Worm (Caenorhabditis elegans) whole organism, L1 larva: ENCODE measurements around the gene Y116A8C.24.

Experiments used
- C04F5.9 ChIP-seq: sonication (generic microtip); optimal IDR thresholded peaks from 2 replicates; lab custom pipeline; 2016; ENCODE audit warnings: missing genetic modification characterization, missing compliant biosample characterization
- C34B4.2 ChIP-seq: sonication (generic microtip); optimal IDR thresholded peaks from 2 replicates; lab custom pipeline; 2017; ENCODE audit warnings: mild to moderate bottlenecking, missing genetic modification characterization, missing compliant biosample characterization
- aly-2 ChIP-seq: fragments of 150-350 bp; optimal IDR thresholded peaks from 2 replicates; lab custom pipeline; 2014; ENCODE audit warnings: missing biosample characterization, missing genetic modification characterization
- ama-1 ChIP-seq: fragments of 150-350 bp; optimal IDR thresholded peaks from 2 replicates; lab custom pipeline; 2014
- blmp-1 ChIP-seq: fragments of 150-350 bp; optimal IDR thresholded peaks from 2 replicates; lab custom pipeline; 2014; ENCODE audit warnings: missing biosample characterization, missing genetic modification characterization
- ceh-63 ChIP-seq: fragments of 200-800 bp; sonication (Bioruptor generic); optimal IDR thresholded peaks from 2 replicates; lab custom pipeline; 2018; ENCODE audit warnings: mild to moderate bottlenecking, missing genetic modification characterization, missing compliant biosample characterization
- ceh-82 ChIP-seq, 3 experiments: fragments of 150-350 bp in 1 of 3; sonication (generic microtip) in 2 of 3; optimal IDR thresholded peaks; 2 replicates each; lab custom pipeline; 2014 to 2017; ENCODE audit warnings: missing biosample characterization in 3 of 3, missing genetic modification characterization in 3 of 3
- ceh-90 ChIP-seq: sonication (generic microtip); optimal IDR thresholded peaks from 2 replicates; lab custom pipeline; 2016; ENCODE audit warnings: missing genetic modification characterization, missing compliant biosample characterization
- dpl-1 ChIP-seq, 3 experiments: fragments of 150-350 bp in 2 of 3; sonication (generic microtip) in 1 of 3; optimal IDR thresholded peaks; 2 replicates each; lab custom pipeline; 2014 to 2017; ENCODE audit warnings: missing biosample characterization in 3 of 3, missing genetic modification characterization in 3 of 3, missing genetic modification reagents in 3 of 3
- efl-1 ChIP-seq, 4 experiments: fragments of 150-350 bp; optimal IDR thresholded peaks in 3 of 4; peaks in 1 of 4; 1 replicate in 1 of 4; 2 replicates in 3 of 4; lab custom pipeline; 2014; ENCODE audit warnings: missing biosample characterization in 2 of 4, missing genetic modification characterization in 2 of 4, missing genetic modification reagents in 2 of 4
- efl-3 ChIP-seq: fragments of 200-800 bp; sonication (Bioruptor generic); optimal IDR thresholded peaks from 2 replicates; lab custom pipeline; 2018; ENCODE audit warnings: mild to moderate bottlenecking, missing genetic modification characterization, missing compliant biosample characterization
- egl-27 ChIP-seq, 2 experiments: fragments of 150-350 bp in 1 of 2; sonication (generic microtip); optimal IDR thresholded peaks; 3 replicates each; lab custom pipeline; 2017 to 2018; ENCODE audit warnings: missing biosample characterization in 2 of 2, missing genetic modification characterization in 2 of 2, missing genetic modification reagents in 2 of 2
- fkh-10 ChIP-seq: sonication (generic microtip); optimal IDR thresholded peaks from 2 replicates; lab custom pipeline; 2017; ENCODE audit warnings: missing biosample characterization, missing genetic modification reagents, missing genetic modification characterization
- fkh-4 ChIP-seq: sonication (generic microtip); optimal IDR thresholded peaks from 2 replicates; lab custom pipeline; 2016; ENCODE audit warnings: missing compliant biosample characterization, missing genetic modification characterization, borderline replicate concordance
- fos-1 ChIP-seq: fragments of 150-350 bp; optimal IDR thresholded peaks from 2 replicates; lab custom pipeline; 2014; ENCODE audit warnings: missing biosample characterization, missing genetic modification characterization
- hlh-17 ChIP-seq: fragments of 200-800 bp; sonication (Bioruptor generic); optimal IDR thresholded peaks from 2 replicates; lab custom pipeline; 2018; ENCODE audit warnings: missing genetic modification characterization, mild to moderate bottlenecking, missing compliant biosample characterization, moderate library complexity, borderline replicate concordance
- hpl-2 ChIP-seq: fragments of 150-350 bp; optimal IDR thresholded peaks from 2 replicates; lab custom pipeline; 2014; ENCODE audit warnings: missing biosample characterization, missing genetic modification reagents, missing genetic modification characterization
- irx-1 ChIP-seq: sonication (generic microtip); optimal IDR thresholded peaks from 2 replicates; lab custom pipeline; 2016; ENCODE audit warnings: missing genetic modification characterization, missing compliant biosample characterization
- jun-1 ChIP-seq: fragments of 150-350 bp; optimal IDR thresholded peaks from 2 replicates; lab custom pipeline; 2014; ENCODE audit warnings: missing biosample characterization, missing genetic modification reagents, missing genetic modification characterization
- lin-14 ChIP-seq: fragments of 200-800 bp; sonication (Bioruptor generic); optimal IDR thresholded peaks from 2 replicates; lab custom pipeline; 2018; ENCODE audit warnings: mild to moderate bottlenecking, missing genetic modification characterization, moderate library complexity, missing compliant biosample characterization
- lin-39 ChIP-seq: fragments of 150-350 bp; optimal IDR thresholded peaks from 2 replicates; lab custom pipeline; 2014; ENCODE audit warnings: missing biosample characterization, missing genetic modification reagents, missing genetic modification characterization
- lir-3 ChIP-seq: sonication (generic microtip); optimal IDR thresholded peaks from 2 replicates; lab custom pipeline; 2016; ENCODE audit warnings: mild to moderate bottlenecking, missing genetic modification characterization, moderate library complexity, missing compliant biosample characterization; ENCODE audit not compliant: poor library complexity
- lsy-2 ChIP-seq, 2 experiments: fragments of 150-350 bp; optimal IDR thresholded peaks; 2 replicates each; lab custom pipeline; 2014; ENCODE audit warnings: missing biosample characterization in 2 of 2, missing genetic modification characterization in 2 of 2
- mab-9 ChIP-seq: fragments of 200-800 bp; sonication (Bioruptor generic); IDR thresholded peaks from 2 replicates; pipeline ENCODE4 v1.3.6; 2022; ENCODE audit warnings: missing genetic modification reagents, missing genetic modification characterization, missing compliant biosample characterization
- mdl-1 ChIP-seq, 2 experiments: fragments of 150-350 bp; optimal IDR thresholded peaks; 2 replicates each; lab custom pipeline; 2014 to 2017; ENCODE audit warnings: missing biosample characterization in 2 of 2, missing genetic modification characterization in 2 of 2, inconsistent platforms in 1 of 2
- mef-2 ChIP-seq: fragments of 150-350 bp; optimal IDR thresholded peaks from 2 replicates; lab custom pipeline; 2014; ENCODE audit warnings: missing biosample characterization, missing genetic modification characterization
- mep-1 ChIP-seq: fragments of 150-350 bp; optimal IDR thresholded peaks from 2 replicates; lab custom pipeline; 2014; ENCODE audit warnings: missing biosample characterization, missing genetic modification characterization
- nhr-12 ChIP-seq: sonication (generic microtip); optimal IDR thresholded peaks from 2 replicates; lab custom pipeline; 2017; ENCODE audit warnings: missing biosample characterization, missing genetic modification characterization
- nhr-77 ChIP-seq: fragments of 150-350 bp; optimal IDR thresholded peaks from 2 replicates; lab custom pipeline; 2014; ENCODE audit warnings: missing biosample characterization, missing genetic modification characterization
- nhr-84 ChIP-seq: sonication (generic microtip); optimal IDR thresholded peaks from 2 replicates; lab custom pipeline; 2017; ENCODE audit warnings: missing biosample characterization, missing genetic modification characterization
- nhr-85 ChIP-seq: sonication (generic microtip); peaks from one replicate; lab custom pipeline; 2016; ENCODE audit warnings: missing genetic modification characterization, inconsistent platforms, missing compliant biosample characterization
- nhr-90 ChIP-seq: sonication (generic microtip); optimal IDR thresholded peaks from 2 replicates; lab custom pipeline; 2016; ENCODE audit warnings: mild to moderate bottlenecking, missing genetic modification characterization, missing compliant biosample characterization; ENCODE audit not compliant: poor library complexity
- pag-3 ChIP-seq: sonication (generic microtip); optimal IDR thresholded peaks from 2 replicates; lab custom pipeline; 2017; ENCODE audit warnings: missing genetic modification characterization, mild to moderate bottlenecking, missing compliant biosample characterization, antibody characterized with exemption, borderline replicate concordance; ENCODE audit not compliant: insufficient read depth
- skn-1 ChIP-seq: fragments of 150-350 bp; optimal IDR thresholded peaks from 2 replicates; lab custom pipeline; 2014; ENCODE audit warnings: missing biosample characterization, missing genetic modification characterization
- snpc-4 ChIP-seq: fragments of 150-350 bp; optimal IDR thresholded peaks from 2 replicates; lab custom pipeline; 2014; ENCODE audit warnings: missing biosample characterization, missing genetic modification characterization
- snu-23 ChIP-seq: sonication (generic microtip); optimal IDR thresholded peaks from 2 replicates; lab custom pipeline; 2016; ENCODE audit warnings: missing genetic modification characterization, missing compliant biosample characterization
- sptf-1 ChIP-seq: fragments of 150-350 bp; optimal IDR thresholded peaks from 2 replicates; lab custom pipeline; 2014; ENCODE audit warnings: missing biosample characterization, missing genetic modification characterization
- sup-37 ChIP-seq: fragments of 200-800 bp; sonication (Bioruptor generic); optimal IDR thresholded peaks from 2 replicates; lab custom pipeline; 2018; ENCODE audit warnings: mild to moderate bottlenecking, missing genetic modification characterization, missing compliant biosample characterization
- swsn-7 ChIP-seq: sonication (generic microtip); optimal IDR thresholded peaks from 2 replicates; lab custom pipeline; 2016; ENCODE audit warnings: missing genetic modification characterization, missing compliant biosample characterization
- tbx-2 ChIP-seq: sonication (generic microtip); optimal IDR thresholded peaks from 2 replicates; lab custom pipeline; 2016; ENCODE audit warnings: missing genetic modification characterization, missing compliant biosample characterization
- unc-130 ChIP-seq: fragments of 150-350 bp; optimal IDR thresholded peaks from 2 replicates; lab custom pipeline; 2017; ENCODE audit warnings: missing biosample characterization, missing genetic modification characterization, inconsistent platforms
- unc-86 ChIP-seq: sonication (generic microtip); optimal IDR thresholded peaks from 2 replicates; lab custom pipeline; 2016; ENCODE audit warnings: missing genetic modification characterization, missing compliant biosample characterization
- xbp-1 ChIP-seq: sonication (generic microtip); optimal IDR thresholded peaks from 2 replicates; lab custom pipeline; 2016; ENCODE audit warnings: missing genetic modification characterization, missing compliant biosample characterization
- ztf-11 ChIP-seq, 2 experiments: sonication (generic microtip); optimal IDR thresholded peaks; 2 replicates each; lab custom pipeline; 2016 to 2017; ENCODE audit warnings: missing genetic modification characterization in 2 of 2, missing biosample characterization in 1 of 2, missing compliant biosample characterization in 1 of 2

Gene Y116A8C.24

ce11 chrIV:17048257-17048656 lies 22.4 kb downstream of the Y116A8C.24 start, which contains the start of gene athp-3:
Gene athp-3 (minus strand): TSS chrIV:17048357.
- TF ChIP-seq fos-1 (tag; lab: Kevin White, UChicago) (no peak), fkh-10 (GFP tag; lab: Kevin White, UChicago) (no peak), mep-1 (no peak), mab-9 (GFP tag; lab: Robert Waterston, UW) (no peak), lin-14 (GFP tag; lab: Kevin White, UChicago) (no peak), unc-130 (tag; lab: Kevin White, UChicago) (no peak), snpc-4 (tag; lab: Kevin White, UChicago) (no peak), xbp-1 (no peak), C04F5.9 (tag; lab: Kevin White, UChicago) (no peak), nhr-85 (tag; lab: Kevin White, UChicago) (no peak), ztf-11 (tag; optimal IDR thresholded peaks at IDR 0.05; lab: Kevin White, UChicago) (no peak), efl-1 (optimal IDR thresholded peaks at IDR 0.05; lab: Kevin White, UChicago) (no peak), efl-1 (GFP tag; optimal IDR thresholded peaks at IDR 0.05 in 1 of 2; lab: Kevin White, UChicago) (no peak), egl-27 (tag; optimal IDR thresholded peaks at IDR 0.05; lab: Kevin White, UChicago) (no peak), ceh-63 (GFP tag; lab: Kevin White, UChicago) (no peak), aly-2 (tag; lab: Kevin White, UChicago) (no peak)

- TF ChIP-seq swsn-7 (no peak), mef-2 (no peak), blmp-1 (no peak), dpl-1 (GFP tag; optimal IDR thresholded peaks at IDR 0.05; lab: Kevin White, UChicago) (no peak), nhr-84 (tag; lab: Kevin White, UChicago) (no peak), egl-27 (tag; optimal IDR thresholded peaks at IDR 0.05; lab: Kevin White, UChicago) (no peak), hpl-2 (no peak), snu-23 (GFP tag; lab: Kevin White, UChicago) (no peak), pag-3 (tag; lab: Kevin White, UChicago) (no peak), lir-3 (tag; lab: Kevin White, UChicago) (no peak), lsy-2 (tag; optimal IDR thresholded peaks at IDR 0.05; lab: Kevin White, UChicago) (no peak), efl-1 (optimal IDR thresholded peaks at IDR 0.05; lab: Kevin White, UChicago) (no peak), efl-1 (GFP tag; optimal IDR thresholded peaks at IDR 0.05 in 1 of 2; lab: Kevin White, UChicago) (no peak), xbp-1 (no peak), fkh-10 (GFP tag; lab: Kevin White, UChicago) (no peak), ama-1 (no peak), nhr-77 (tag; lab: Kevin White, UChicago) (no peak), mdl-1 (tag; optimal IDR thresholded peaks at IDR 0.05; lab: Kevin White, UChicago) (no peak), C34B4.2 (no peak)
These were observed 25.0 kb downstream of the Y116A8C.24 start, which contains the start of gene clec-195 for ce11 chrIV:17045691-17046090. Gene clec-195 (minus strand): TSS chrIV:17045791.

- TF ChIP-seq lin-39 (tag; lab: Kevin White, UChicago) (no peak), tbx-2 (tag; lab: Kevin White, UChicago) (no peak), swsn-7 (no peak), nhr-12 (no peak), sup-37 (GFP tag; lab: Kevin White, UChicago) (no peak), mef-2 (no peak), snu-23 (GFP tag; lab: Kevin White, UChicago) (no peak), efl-3 (GFP tag; lab: Kevin White, UChicago) (no peak), nhr-90 (tag; lab: Kevin White, UChicago) (no peak), fkh-4 (tag; lab: Kevin White, UChicago) (no peak)
These were observed 30.1 kb downstream of the Y116A8C.24 start, which contains the start of gene Y116A8C.20 for ce11 chrIV:17040618-17041017. Gene Y116A8C.20 (plus strand): TSS chrIV:17040918.

ce11 chrIV:17039545-17039944 lies 31.1 kb downstream of the Y116A8C.24 start, which contains the start of gene Y116A8C.19:
Gene Y116A8C.19 (minus strand): TSS chrIV:17039645.
- no peak for TF ChIP-seq irx-1 (tag; lab: Kevin White, UChicago)
- no peak for TF ChIP-seq aly-2 (tag; lab: Kevin White, UChicago)
- no peak for TF ChIP-seq jun-1 (tag; lab: Kevin White, UChicago)
- TF ChIP-seq hlh-17 (GFP tag; lab: Kevin White, UChicago), result no peak
- no peak for TF ChIP-seq snpc-4 (tag; lab: Kevin White, UChicago)
- TF ChIP-seq unc-86 (tag; lab: Kevin White, UChicago), result no peak
- TF ChIP-seq ceh-82 (tag; optimal IDR thresholded peaks at IDR 0.05; lab: Kevin White, UChicago), result no peak
- TF ChIP-seq skn-1 (tag; lab: Kevin White, UChicago), result no peak
- no peak for TF ChIP-seq dpl-1 (GFP tag; optimal IDR thresholded peaks at IDR 0.05; lab: Kevin White, UChicago)
- TF ChIP-seq sptf-1 (tag; lab: Kevin White, UChicago), result no peak
- TF ChIP-seq ceh-90 (tag; lab: Kevin White, UChicago), result no peak
- no peak for TF ChIP-seq hpl-2
